Worm (Caenorhabditis elegans): ENCODE measurements around the gene C06A1.3.

C06A1.3 gene

ce11 chrII:10533985-10534384, 38.1 kb upstream of the C06A1.3 start:
- TF ChIP-seq nhr-85 (tag), result peak; percentile 34
- TF ChIP-seq swsn-7 (tag; optimal IDR thresholded peaks at IDR 0.05), result no peak

DNA sequence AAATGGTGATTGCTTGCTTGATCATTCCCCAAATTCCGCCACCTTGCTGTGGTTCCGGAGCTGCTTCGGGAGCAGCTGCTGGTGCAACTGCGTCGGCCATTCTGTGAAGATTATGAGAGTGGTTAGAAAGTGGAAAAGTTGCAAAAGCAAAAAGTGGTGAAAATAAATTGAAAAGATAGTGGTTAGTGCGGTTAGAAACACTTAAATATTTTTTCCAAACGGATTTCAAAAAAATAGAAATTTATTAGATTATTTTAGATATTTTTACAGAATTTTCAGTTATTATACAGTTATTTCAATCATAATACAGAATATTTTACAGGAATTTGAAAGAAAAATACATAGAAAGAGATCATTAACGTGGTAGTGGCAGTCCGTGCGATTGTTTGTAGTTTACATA, 34.5 kb upstream of the C06A1.3 start, which contains the start of gene R166.2:
R166.2 (minus strand) TSS at position 101 of the 400 bp plus-strand sequence.
- TF ChIP-seq nhr-84 (tag; optimal IDR thresholded peaks at IDR 0.05), result no peak
- TF ChIP-seq nhr-11 (tag; optimal IDR thresholded peaks at IDR 0.05), result no peak
- no peak for TF ChIP-seq unc-130 (tag; optimal IDR thresholded peaks at IDR 0.05)
- TF ChIP-seq lin-35 (GFP tag; optimal IDR thresholded peaks at IDR 0.05), result no peak
- no peak for TF ChIP-seq fkh-4 (tag; optimal IDR thresholded peaks at IDR 0.05; ENCODE audit: borderline replicate concordance)

- TF ChIP-seq swsn-7 (tag; optimal IDR thresholded peaks at IDR 0.05) (peak; percentile 79), aha-1 (tag; optimal IDR thresholded peaks at IDR 0.05) (no peak), unc-98 (GFP tag; IDR thresholded peaks at IDR 0.05) (0 out of 2 replicates have a peak, but pooled peaks have one; percentile 34), alr-1 (tag; optimal IDR thresholded peaks at IDR 0.05; ENCODE audit: borderline replicate concordance) (no peak), fos-1 (tag; optimal IDR thresholded peaks at IDR 0.05) (peak; percentile 37), Y116A8C.19 (tag; optimal IDR thresholded peaks at IDR 0.05; ENCODE audit: borderline replicate concordance) (peak; percentile 56), dsc-1 (tag; optimal IDR thresholded peaks at IDR 0.05) (peak; percentile 94), sup-37 (GFP tag; optimal IDR thresholded peaks at IDR 0.05) (peak; percentile 40), ceh-63 (GFP tag; optimal IDR thresholded peaks at IDR 0.05) (no peak), nhr-47 (tag; optimal IDR thresholded peaks at IDR 0.05) (peak; percentile 88), sox-4 (tag; optimal IDR thresholded peaks at IDR 0.05) (peak; percentile 82), ceh-88 (GFP tag; IDR thresholded peaks at IDR 0.05) (no peak), nhr-11 (tag; optimal IDR thresholded peaks at IDR 0.05) (peak; percentile 55), pax-3 (tag; optimal IDR thresholded peaks at IDR 0.05) (peak; percentile 85), tbx-2 (tag; optimal IDR thresholded peaks at IDR 0.05) (peak; percentile 88), unc-130 (tag; optimal IDR thresholded peaks at IDR 0.05) (no peak), lin-13 (GFP tag; optimal IDR thresholded peaks at IDR 0.05) (peak; percentile 65), pqm-1 (tag; optimal IDR thresholded peaks at IDR 0.05) (no peak), ztf-11 (tag; optimal IDR thresholded peaks at IDR 0.05) (peak in 1 of 2 experiments; percentile 94), C16A3.4 (tag; optimal IDR thresholded peaks at IDR 0.05) (peak; percentile 22), ceh-90 (tag; optimal IDR thresholded peaks at IDR 0.05) (peak; percentile 89), lin-39 (tag; optimal IDR thresholded peaks at IDR 0.05) (peak; percentile 55), nhr-237 (tag; optimal IDR thresholded peaks at IDR 0.05) (no peak), blmp-1 (tag; optimal IDR thresholded peaks at IDR 0.05) (peak; percentile 26), snpc-4 (tag; optimal IDR thresholded peaks at IDR 0.05) (peak; percentile 19), C04F5.9 (tag; optimal IDR thresholded peaks at IDR 0.05) (peak; percentile 88), nhr-85 (tag) (peak; percentile 93), lin-35 (GFP tag; optimal IDR thresholded peaks at IDR 0.05) (peak; percentile 51 to 62), mep-1 (tag; optimal IDR thresholded peaks at IDR 0.05) (peak; percentile 48), dpl-1 (GFP tag; optimal IDR thresholded peaks at IDR 0.05) (peak; percentile 42 to 73 (median 52)), ceh-82 (tag; optimal IDR thresholded peaks at IDR 0.05) (peak in 2 of 3 experiments; percentile 35 to 49), nhr-77 (tag; optimal IDR thresholded peaks at IDR 0.05) (peak; percentile 10), snu-23 (GFP tag; optimal IDR thresholded peaks at IDR 0.05) (peak; percentile 84), lin-14 (GFP tag; optimal IDR thresholded peaks at IDR 0.05) (peak; percentile 71), lsy-2 (tag; optimal IDR thresholded peaks at IDR 0.05) (peak; percentile 69 to 80), grh-1 (GFP tag; IDR thresholded peaks at IDR 0.05) (peak; percentile 52; the same call in 1 of the 2 replicates), efl-1 (optimal IDR thresholded peaks at IDR 0.05) (peak; percentile 55 to 75), efl-1 (GFP tag; optimal IDR thresholded peaks at IDR 0.05 in 1 of 2) (peak; percentile 68 to 97), vab-15 (tag; optimal IDR thresholded peaks at IDR 0.05) (no peak), irx-1 (tag; optimal IDR thresholded peaks at IDR 0.05) (peak; percentile 94), unc-86 (tag; optimal IDR thresholded peaks at IDR 0.05) (peak; percentile 58), nhr-19 (GFP tag; conservative IDR thresholded peaks at IDR 0.05) (peak; percentile 78), skn-1 (tag; optimal IDR thresholded peaks at IDR 0.05) (peak; percentile 63), nhr-71 (tag; optimal IDR thresholded peaks at IDR 0.05) (peak; percentile 87), lir-3 (tag; optimal IDR thresholded peaks at IDR 0.05; ENCODE audit: poor library complexity) (peak; percentile 91), rnt-1 (tag; optimal IDR thresholded peaks at IDR 0.05) (peak; percentile 97)
These were observed 34.1 kb upstream of the C06A1.3 start for ce11 chrII:10537988-10538387.

Data from whole organism, L1 larva.